Fruit fly (Drosophila melanogaster) whole organism, prepupa: ENCODE measurements around the gene PolG1.

Experiments used
- CG16779 ChIP-seq: fragments of 200-800 bp; sonication (Bioruptor generic); optimal IDR thresholded peaks from 3 replicates; lab custom pipeline; 2017; ENCODE audit warnings: missing biosample characterization, mild to moderate bottlenecking, missing genetic modification characterization
- CG3919 ChIP-seq: fragments of 200-800 bp; sonication (Bioruptor generic); optimal IDR thresholded peaks from 3 replicates; lab custom pipeline; 2016; ENCODE audit warnings: missing biosample characterization, missing genetic modification characterization
- CG4318 ChIP-seq: fragments of 200-800 bp; sonication (Bioruptor generic); optimal IDR thresholded peaks from 3 replicates; lab custom pipeline; 2017; ENCODE audit warnings: missing biosample characterization, mild to moderate bottlenecking, missing genetic modification characterization
- CG6808 ChIP-seq: fragments of 200-800 bp; sonication (Bioruptor generic); optimal IDR thresholded peaks from 3 replicates; lab custom pipeline; 2017; ENCODE audit warnings: missing biosample characterization, missing genetic modification characterization, mild to moderate bottlenecking, moderate library complexity, missing genetic modification reagents
- Eip93F ChIP-seq: fragments of 200-800 bp; sonication (Bioruptor generic); optimal IDR thresholded peaks from 2 replicates; lab custom pipeline; 2016; ENCODE audit warnings: missing biosample characterization, mild to moderate bottlenecking, missing genetic modification characterization
- acj6 ChIP-seq: fragments of 200-800 bp; sonication (Bioruptor generic); optimal IDR thresholded peaks from 3 replicates; lab custom pipeline; 2016; ENCODE audit warnings: missing biosample characterization, missing genetic modification characterization
- vri ChIP-seq: fragments of 200-800 bp; sonication (Bioruptor generic); optimal IDR thresholded peaks from 3 replicates; lab custom pipeline; 2016; ENCODE audit warnings: missing biosample characterization, mild to moderate bottlenecking, missing genetic modification characterization

dm6 chr2L:13873147-13873546 is 45.6 kb upstream of the PolG1 start:
- no peak for TF ChIP-seq CG4318 (GFP tag; lab: Kevin White, UChicago)
- TF ChIP-seq CG3919 (GFP tag; lab: Kevin White, UChicago), result no peak
- no peak for TF ChIP-seq acj6
- no peak for TF ChIP-seq CG16779 (tag; lab: Kevin White, UChicago)
- no peak for TF ChIP-seq vri
- TF ChIP-seq Eip93F (GFP tag; lab: Kevin White, UChicago), result no peak
- TF ChIP-seq CG6808 (GFP tag; lab: Kevin White, UChicago), result no peak
